Worm (Caenorhabditis elegans): ENCODE data around the gene pals-27.

ce11 chrIII:4369381-4369809 lies 12.0 kb upstream of the pals-27 start:
- peak; percentile 27 for TF ChIP-seq cog-1 (tag; optimal IDR thresholded peaks at IDR 0.05)
- TF ChIP-seq ztf-29 (GFP tag; IDR thresholded peaks at IDR 0.05), result 0 out of 2 replicates have a peak, but pooled peaks have one; percentile 56
